Worm (Caenorhabditis elegans): Measurements from ENCODE around the gene sdz-18.

The sdz-18 gene

DNA sequence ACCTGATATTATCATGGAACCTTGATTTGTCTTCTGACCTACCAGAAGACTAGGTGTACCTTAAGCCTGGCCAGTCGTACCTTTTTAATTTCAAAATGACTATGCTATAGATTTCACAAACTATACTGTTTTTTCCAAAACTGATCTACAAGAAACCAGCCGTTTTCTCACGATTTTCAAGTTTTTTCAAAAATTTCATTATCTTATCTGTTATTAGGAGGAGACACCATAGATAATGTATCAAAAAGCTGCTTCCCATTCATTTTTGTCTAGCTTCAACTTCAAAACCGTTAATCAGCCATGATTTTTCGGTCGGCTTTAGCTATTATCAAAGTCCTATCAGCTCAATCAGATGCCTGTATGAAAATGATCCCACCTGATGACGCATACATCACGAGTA is 36.2 kb upstream of the sdz-18 start, which contains the start of gene F36H5.12:
Gene F36H5.12 (plus strand): TSS at position 301 of the 400 bp plus-strand sequence.
- TF ChIP-seq unc-39 (tag; optimal IDR thresholded peaks at IDR 0.05) (no peak), zag-1 (tag; optimal IDR thresholded peaks at IDR 0.05) (no peak), snpc-4 (tag; optimal IDR thresholded peaks at IDR 0.05) (no peak), lin-39 (tag; optimal IDR thresholded peaks at IDR 0.05) (no peak), eor-1 (tag; optimal IDR thresholded peaks at IDR 0.05) (no peak), tbx-2 (tag; optimal IDR thresholded peaks at IDR 0.05) (no peak)

DNA sequence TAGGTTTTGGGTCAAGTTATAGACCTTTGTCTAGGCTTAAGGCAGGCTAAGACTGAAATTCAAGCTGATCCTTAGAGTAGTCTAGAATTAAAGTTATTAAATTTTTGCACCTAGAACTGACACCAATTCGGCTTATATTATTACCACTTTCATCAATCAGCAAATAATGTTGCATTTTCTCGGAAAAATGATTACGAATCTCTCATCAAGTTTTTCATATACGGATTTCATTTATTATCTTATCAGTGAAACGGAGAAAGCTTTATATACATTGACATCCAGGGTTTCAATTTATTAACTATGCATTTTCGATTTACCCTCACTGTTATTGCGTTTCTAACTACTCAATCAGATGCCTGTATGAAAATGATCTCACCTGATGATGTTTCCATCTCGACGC is 35.0 kb upstream of the sdz-18 start, which contains the start of gene K07G6.1:
Gene K07G6.1 (plus strand): TSS at position 301 of the 400 bp plus-strand sequence.
- no peak for TF ChIP-seq unc-62 (GFP tag; optimal IDR thresholded peaks at IDR 0.05)
- TF ChIP-seq nhr-23 (tag; optimal IDR thresholded peaks at IDR 0.05) = no peak
- no peak for TF ChIP-seq tbx-2 (tag; optimal IDR thresholded peaks at IDR 0.05)
- no peak for TF ChIP-seq lsy-12 (tag; optimal IDR thresholded peaks at IDR 0.05)
- no peak for TF ChIP-seq jun-1 (tag; optimal IDR thresholded peaks at IDR 0.05)
- TF ChIP-seq fkh-2 (tag; optimal IDR thresholded peaks at IDR 0.05) = no peak
- no peak for TF ChIP-seq nhr-43 (tag; optimal IDR thresholded peaks at IDR 0.05; ENCODE audit: poor library complexity, severe bottlenecking)
- TF ChIP-seq sea-2 (GFP tag; optimal IDR thresholded peaks at IDR 0.05) = no peak
- no peak for TF ChIP-seq hmg-11 (tag; optimal IDR thresholded peaks at IDR 0.05)
- TF ChIP-seq snpc-4 (tag; optimal IDR thresholded peaks at IDR 0.05) = no peak
- TF ChIP-seq skn-1 (tag; optimal IDR thresholded peaks at IDR 0.05) = no peak
- TF ChIP-seq mml-1 (tag; optimal IDR thresholded peaks at IDR 0.05) = no peak
- TF ChIP-seq ceh-16 (tag; optimal IDR thresholded peaks at IDR 0.05) = no peak
- no peak for TF ChIP-seq ztf-11 (tag; optimal IDR thresholded peaks at IDR 0.05)
- TF ChIP-seq ztf-4 (tag; optimal IDR thresholded peaks at IDR 0.05) = no peak
- TF ChIP-seq egl-5 (tag; optimal IDR thresholded peaks at IDR 0.05) = no peak
- no peak for TF ChIP-seq nhr-28 (tag; optimal IDR thresholded peaks at IDR 0.05)
- TF ChIP-seq elt-3 (tag; optimal IDR thresholded peaks at IDR 0.05) = no peak

DNA sequence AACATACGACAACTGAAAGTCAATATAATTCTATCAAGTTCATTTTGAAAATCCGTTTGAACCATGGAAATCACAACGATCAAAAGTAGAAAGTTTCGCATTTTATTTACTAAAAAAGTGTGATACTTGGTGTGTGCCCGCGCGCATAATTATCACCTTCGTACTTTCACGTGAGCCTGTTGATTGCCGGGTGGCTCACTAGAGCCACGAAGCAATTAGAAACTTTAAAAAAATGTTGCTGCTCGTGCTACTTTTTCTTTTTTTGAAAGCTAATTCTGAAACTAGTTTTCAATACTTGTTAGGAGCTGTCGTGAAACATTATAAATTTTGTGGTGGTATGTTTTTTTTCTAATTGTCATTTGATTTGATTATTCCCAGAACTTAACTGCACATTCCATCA is 32.6 kb upstream of the sdz-18 start, which contains the start of the genes irld-9 and irld-33:
Gene irld-9 (minus strand): TSS at position 101 of the 400 bp plus-strand sequence.
Gene irld-33 (plus strand): TSS at position 209 of the 400 bp plus-strand sequence.
- no peak for TF ChIP-seq egl-5 (tag; optimal IDR thresholded peaks at IDR 0.05)
- no peak for TF ChIP-seq ceh-82 (tag; optimal IDR thresholded peaks at IDR 0.05)
- TF ChIP-seq aly-2 (tag; optimal IDR thresholded peaks at IDR 0.05) = no peak
- TF ChIP-seq sea-2 (GFP tag; optimal IDR thresholded peaks at IDR 0.05) = no peak
- TF ChIP-seq ceh-16 (tag; optimal IDR thresholded peaks at IDR 0.05) = no peak
- TF ChIP-seq nhr-67 (tag; optimal IDR thresholded peaks at IDR 0.05) = no peak
- TF ChIP-seq tbx-2 (tag; optimal IDR thresholded peaks at IDR 0.05) = no peak

DNA sequence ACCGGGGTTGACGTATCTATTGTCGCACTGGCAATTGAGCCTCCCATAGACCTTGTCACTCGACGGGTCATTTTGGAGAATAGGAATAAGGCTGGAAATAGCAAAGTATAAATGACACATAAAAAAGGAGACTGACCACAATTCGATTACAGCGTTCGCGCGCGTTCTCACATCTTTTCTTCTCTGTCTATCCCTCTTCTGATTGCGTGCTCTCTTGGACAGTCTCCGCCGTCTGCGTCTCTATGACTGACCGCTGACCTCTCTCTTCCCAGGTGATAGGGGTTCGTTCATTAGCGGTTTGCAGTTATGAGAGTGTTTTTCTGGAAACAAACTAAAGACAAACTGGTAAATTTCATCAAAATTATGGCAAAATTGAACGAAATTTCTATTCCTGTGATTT is 30.1 kb upstream of the sdz-18 start, which contains the start of gene ceh-83:
Gene ceh-83 (minus strand): TSS at position 181 of the 400 bp plus-strand sequence.
- TF ChIP-seq lsy-12 (tag; optimal IDR thresholded peaks at IDR 0.05) (no peak), unc-39 (tag; optimal IDR thresholded peaks at IDR 0.05) (no peak), tbx-2 (tag; optimal IDR thresholded peaks at IDR 0.05) (no peak), ceh-9 (tag; optimal IDR thresholded peaks at IDR 0.05) (no peak), fkh-10 (GFP tag; optimal IDR thresholded peaks at IDR 0.05) (no peak), elt-3 (tag; optimal IDR thresholded peaks at IDR 0.05) (no peak), fos-1 (tag; optimal IDR thresholded peaks at IDR 0.05) (no peak), nfya-1 (tag; optimal IDR thresholded peaks at IDR 0.05; ENCODE audit: insufficient read depth) (no peak), nhr-23 (tag; optimal IDR thresholded peaks at IDR 0.05) (no peak), lin-39 (tag; optimal IDR thresholded peaks at IDR 0.05) (no peak), egl-5 (tag; optimal IDR thresholded peaks at IDR 0.05) (no peak), egl-27 (tag; optimal IDR thresholded peaks at IDR 0.05) (no peak), nhr-77 (tag; optimal IDR thresholded peaks at IDR 0.05) (no peak)

DNA sequence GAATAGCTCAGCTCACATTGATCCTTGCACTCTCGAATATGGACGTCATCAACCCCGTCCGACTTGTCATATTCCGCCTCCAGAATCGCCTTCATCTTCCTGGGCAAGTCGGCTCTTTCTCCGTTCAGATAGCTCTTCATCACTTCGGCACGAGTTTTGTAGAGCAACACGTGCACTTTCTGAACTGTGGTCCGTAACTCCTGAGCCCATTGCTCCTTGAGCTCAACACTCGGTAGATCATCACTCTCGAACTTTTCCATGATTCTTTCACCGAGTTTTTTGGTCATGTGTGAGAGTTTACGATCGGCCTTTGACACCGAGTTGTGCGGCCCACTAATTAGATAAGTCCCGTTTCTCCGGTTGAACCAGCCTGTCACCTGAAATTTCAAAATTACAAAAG is 28.9 kb upstream of the sdz-18 start:
- TF ChIP-seq ztf-4 (tag; optimal IDR thresholded peaks at IDR 0.05) (no peak), aly-2 (tag; optimal IDR thresholded peaks at IDR 0.05) (no peak), egl-5 (tag; optimal IDR thresholded peaks at IDR 0.05) (no peak), elt-1 (tag; optimal IDR thresholded peaks at IDR 0.05) (no peak), egl-27 (tag; optimal IDR thresholded peaks at IDR 0.05) (no peak), fos-1 (tag; optimal IDR thresholded peaks at IDR 0.05) (no peak), ceh-28 (tag; optimal IDR thresholded peaks at IDR 0.05) (no peak), ama-1 (optimal IDR thresholded peaks at IDR 0.05) (no peak), ceh-16 (tag; optimal IDR thresholded peaks at IDR 0.05) (no peak), elt-2 (tag; optimal IDR thresholded peaks at IDR 0.05) (no peak), daf-12 (tag; optimal IDR thresholded peaks at IDR 0.05) (no peak), lin-15B (tag; optimal IDR thresholded peaks at IDR 0.05) (no peak), nhr-43 (tag; optimal IDR thresholded peaks at IDR 0.05; ENCODE audit: poor library complexity, severe bottlenecking) (no peak), hmg-11 (tag; optimal IDR thresholded peaks at IDR 0.05) (no peak)
